Worm (Caenorhabditis elegans) whole organism, L3 larva: ENCODE measurements around the gene C06A12.3.
A peak's percentile ranks its signal among the peaks of the same experiment; 100 is the strongest.

Experiments used
- R02D3.7 ChIP-seq: fragments of 150-350 bp; optimal IDR thresholded peaks from 2 replicates; lab custom pipeline; 2014; ENCODE audit warnings: missing biosample characterization, missing genetic modification characterization
- aly-2 ChIP-seq: fragments of 150-350 bp; optimal IDR thresholded peaks from 2 replicates; lab custom pipeline; 2014; ENCODE audit warnings: missing biosample characterization, missing genetic modification characterization
- ama-1 ChIP-seq: fragments of 150-350 bp; optimal IDR thresholded peaks from 2 replicates; lab custom pipeline; 2018
- ceh-16 ChIP-seq: sonication (generic microtip); optimal IDR thresholded peaks from 2 replicates; lab custom pipeline; 2017; ENCODE audit warnings: missing biosample characterization, missing genetic modification characterization
- ceh-28 ChIP-seq: fragments of 150-350 bp; optimal IDR thresholded peaks from 2 replicates; lab custom pipeline; 2014; ENCODE audit warnings: missing biosample characterization, missing genetic modification reagents, missing genetic modification characterization
- ceh-82 ChIP-seq: fragments of 150-350 bp; optimal IDR thresholded peaks from 2 replicates; lab custom pipeline; 2014; ENCODE audit warnings: missing biosample characterization, missing genetic modification characterization
- ceh-9 ChIP-seq: sonication (generic microtip); optimal IDR thresholded peaks from 2 replicates; lab custom pipeline; 2018; ENCODE audit warnings: missing biosample characterization, missing genetic modification characterization
- daf-12 ChIP-seq: fragments of 150-350 bp; optimal IDR thresholded peaks from 2 replicates; lab custom pipeline; 2014; ENCODE audit warnings: missing biosample characterization, missing genetic modification reagents, missing genetic modification characterization
- egl-27 ChIP-seq: sonication (generic microtip); optimal IDR thresholded peaks from 4 replicates; lab custom pipeline; 2017; ENCODE audit warnings: missing biosample characterization, missing genetic modification reagents, missing genetic modification characterization
- egl-5 ChIP-seq: fragments of 150-350 bp; optimal IDR thresholded peaks from 2 replicates; lab custom pipeline; 2017; ENCODE audit warnings: missing biosample characterization, missing genetic modification reagents, missing genetic modification characterization, inconsistent platforms
- elt-1 ChIP-seq: fragments of 150-350 bp; optimal IDR thresholded peaks from 2 replicates; lab custom pipeline; 2014; ENCODE audit warnings: missing biosample characterization, missing genetic modification characterization
- elt-2 ChIP-seq: sonication (generic microtip); optimal IDR thresholded peaks from 2 replicates; lab custom pipeline; 2016; ENCODE audit warnings: missing genetic modification reagents, mild to moderate bottlenecking, missing genetic modification characterization, missing compliant biosample characterization
- elt-3 ChIP-seq, 3 experiments: fragments of 150-350 bp in 1 of 3; sonication (generic microtip) in 2 of 3; optimal IDR thresholded peaks; 2 replicates in 2 of 3; 4 replicates in 1 of 3; lab custom pipeline; 2014 to 2017; ENCODE audit warnings: missing biosample characterization in 3 of 3, missing genetic modification characterization in 3 of 3
- eor-1 ChIP-seq, 2 experiments: fragments of 150-350 bp; optimal IDR thresholded peaks; 2 replicates each; lab custom pipeline; 2014 to 2018; ENCODE audit warnings: missing biosample characterization in 2 of 2, missing genetic modification characterization in 2 of 2
- hmg-11 ChIP-seq: sonication (generic microtip); optimal IDR thresholded peaks from 2 replicates; lab custom pipeline; 2016; ENCODE audit warnings: missing genetic modification characterization, missing compliant biosample characterization
- lin-39 ChIP-seq: fragments of 150-350 bp; optimal IDR thresholded peaks from 2 replicates; lab custom pipeline; 2018; ENCODE audit warnings: missing biosample characterization, missing genetic modification reagents, missing genetic modification characterization
- lsy-12 ChIP-seq: sonication (generic microtip); optimal IDR thresholded peaks from 2 replicates; lab custom pipeline; 2016; ENCODE audit warnings: mild to moderate bottlenecking, missing genetic modification characterization, missing compliant biosample characterization
- mml-1 ChIP-seq: fragments of 150-350 bp; sonication (generic microtip); optimal IDR thresholded peaks from 3 replicates; lab custom pipeline; 2014; ENCODE audit warnings: missing biosample characterization, missing genetic modification characterization
- nfya-1 ChIP-seq: sonication (generic microtip); optimal IDR thresholded peaks from 2 replicates; lab custom pipeline; 2017; ENCODE audit warnings: missing genetic modification characterization, mild to moderate bottlenecking, missing compliant biosample characterization, antibody characterized with exemption, moderate library complexity; ENCODE audit not compliant: insufficient read depth
- nhr-11 ChIP-seq: fragments of 150-350 bp; optimal IDR thresholded peaks from 2 replicates; lab custom pipeline; 2014; ENCODE audit warnings: missing biosample characterization, missing genetic modification characterization
- nhr-12 ChIP-seq: fragments of 150-350 bp; optimal IDR thresholded peaks from 2 replicates; lab custom pipeline; 2014; ENCODE audit warnings: missing biosample characterization, missing genetic modification characterization
- nhr-23 ChIP-seq: fragments of 150-350 bp; optimal IDR thresholded peaks from 2 replicates; lab custom pipeline; 2014; ENCODE audit warnings: missing biosample characterization, missing genetic modification reagents, missing genetic modification characterization
- nhr-25 ChIP-seq: sonication (generic microtip); optimal IDR thresholded peaks from 2 replicates; lab custom pipeline; 2017; ENCODE audit warnings: missing biosample characterization, missing genetic modification characterization
- nhr-28 ChIP-seq: fragments of 150-350 bp; optimal IDR thresholded peaks from 2 replicates; lab custom pipeline; 2014; ENCODE audit warnings: missing biosample characterization, missing genetic modification characterization
- nhr-67 ChIP-seq: fragments of 150-350 bp; optimal IDR thresholded peaks from 2 replicates; lab custom pipeline; 2014; ENCODE audit warnings: missing biosample characterization, missing genetic modification characterization
- nhr-76 ChIP-seq: fragments of 150-350 bp; sonication (generic microtip); optimal IDR thresholded peaks from 5 replicates; lab custom pipeline; 2014; ENCODE audit warnings: missing biosample characterization, missing genetic modification characterization
- nhr-77 ChIP-seq: fragments of 150-350 bp; optimal IDR thresholded peaks from 2 replicates; lab custom pipeline; 2014; ENCODE audit warnings: missing biosample characterization, missing genetic modification characterization
- pha-4 ChIP-seq: fragments of 150-350 bp; optimal IDR thresholded peaks from 2 replicates; lab custom pipeline; 2014; ENCODE audit warnings: missing biosample characterization, missing genetic modification reagents, missing genetic modification characterization
- pqm-1 ChIP-seq: fragments of 150-350 bp; optimal IDR thresholded peaks from 2 replicates; lab custom pipeline; 2017; ENCODE audit warnings: missing biosample characterization, missing genetic modification characterization, inconsistent platforms
- sea-2 ChIP-seq: fragments of 150-350 bp; sonication (generic microtip); optimal IDR thresholded peaks from 4 replicates; lab custom pipeline; 2014; ENCODE audit warnings: missing biosample characterization, missing genetic modification reagents, missing genetic modification characterization
- skn-1 ChIP-seq: fragments of 150-350 bp; optimal IDR thresholded peaks from 2 replicates; lab custom pipeline; 2014; ENCODE audit warnings: missing biosample characterization, missing genetic modification characterization
- snpc-4 ChIP-seq: fragments of 150-350 bp; optimal IDR thresholded peaks from 2 replicates; lab custom pipeline; 2014; ENCODE audit warnings: missing biosample characterization, missing genetic modification characterization
- tbx-2 ChIP-seq: sonication (generic microtip); optimal IDR thresholded peaks from 2 replicates; lab custom pipeline; 2016; ENCODE audit warnings: mild to moderate bottlenecking, missing genetic modification characterization, missing compliant biosample characterization
- zag-1 ChIP-seq: fragments of 150-350 bp; optimal IDR thresholded peaks from 2 replicates; lab custom pipeline; 2014; ENCODE audit warnings: missing biosample characterization, missing genetic modification characterization
- ztf-4 ChIP-seq: fragments of 150-350 bp; optimal IDR thresholded peaks from 2 replicates; lab custom pipeline; 2014; ENCODE audit warnings: missing biosample characterization, missing genetic modification characterization

C06A12.3 gene

DNA sequence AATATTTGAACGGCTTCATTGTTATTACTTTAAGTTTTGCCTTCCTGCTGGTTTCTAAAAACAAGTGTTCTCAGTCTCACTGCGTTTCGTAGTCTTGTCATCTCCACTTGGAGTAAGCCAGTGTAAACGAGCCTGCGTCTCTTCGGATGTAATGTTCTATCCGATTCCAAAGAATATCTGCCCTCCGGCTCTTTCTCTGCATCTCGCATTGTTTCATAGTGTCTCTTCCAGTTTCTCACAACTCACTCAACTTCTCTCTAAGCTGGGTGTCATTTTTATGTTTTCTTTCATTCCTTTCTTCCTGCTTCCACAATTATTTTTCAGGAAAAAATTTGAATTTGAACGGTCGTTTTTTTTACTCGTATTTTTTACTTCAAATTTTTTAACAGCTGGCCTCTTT is 553 bp upstream of the C06A12.3 start:
- TF ChIP-seq eor-1 (tag; optimal IDR thresholded peaks at IDR 0.05; lab: Kevin White, UChicago) = no peak
- TF ChIP-seq daf-12 (tag; lab: Kevin White, UChicago) = no peak
- TF ChIP-seq snpc-4 = no peak
- TF ChIP-seq nhr-12 = no peak
- TF ChIP-seq ceh-28 (tag; lab: Kevin White, UChicago) = no peak
- peak; percentile 9 for TF ChIP-seq lin-39 (tag; lab: Kevin White, UChicago)
- TF ChIP-seq pqm-1 = no peak
- TF ChIP-seq aly-2 (tag; lab: Kevin White, UChicago) = no peak
- TF ChIP-seq nfya-1 (tag; lab: Kevin White, UChicago) = no peak
- peak; percentile 50 for TF ChIP-seq pha-4 (tag; lab: Kevin White, UChicago)
- TF ChIP-seq mml-1 (tag; lab: Kevin White, UChicago) = no peak
- TF ChIP-seq ceh-9 (tag; lab: Kevin White, UChicago) = no peak
- TF ChIP-seq nhr-67 (tag; lab: Kevin White, UChicago) = no peak
- TF ChIP-seq egl-5 (tag; lab: Kevin White, UChicago) = no peak
- no peak for TF ChIP-seq R02D3.7 (tag; lab: Kevin White, UChicago)
- TF ChIP-seq ztf-4 (tag; lab: Kevin White, UChicago) = no peak
- TF ChIP-seq hmg-11 = peak; percentile 31
- TF ChIP-seq nhr-28 (tag; lab: Kevin White, UChicago) = no peak
- TF ChIP-seq elt-1 (tag; lab: Kevin White, UChicago) = no peak
- no peak for TF ChIP-seq zag-1 (tag; lab: Kevin White, UChicago)
- TF ChIP-seq, all 47 proteins: peak for 3

DNA sequence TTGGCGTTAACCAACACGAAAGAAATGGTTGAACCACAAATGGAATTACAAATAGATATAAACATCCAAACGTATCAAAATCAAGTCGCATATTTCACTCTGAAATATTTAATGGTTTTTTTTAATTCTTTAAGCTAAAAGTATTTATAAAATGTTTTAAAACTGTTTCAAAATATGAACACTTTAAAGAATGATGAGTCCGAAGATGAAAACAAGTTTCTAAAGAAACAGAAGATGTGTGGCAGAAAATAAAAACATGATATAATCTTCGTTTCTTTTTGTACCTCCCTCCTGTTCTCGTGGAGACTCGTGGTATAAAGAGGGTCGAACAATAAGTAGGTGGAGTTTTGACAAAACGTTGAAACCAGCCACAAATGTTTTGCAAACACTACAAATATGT is 3.8 kb downstream of the C06A12.3 start, which contains the start of gene lact-6:
TSS of gene lact-6 (minus strand) at position 101 of the 400 bp plus-strand sequence.
- TF ChIP-seq mml-1 (tag; lab: Kevin White, UChicago) = no peak
- TF ChIP-seq daf-12 (tag; lab: Kevin White, UChicago) = no peak
- TF ChIP-seq lsy-12 = no peak
- no peak for TF ChIP-seq nhr-77 (tag; lab: Kevin White, UChicago)
- TF ChIP-seq ceh-82 (tag; lab: Kevin White, UChicago) = no peak
- TF ChIP-seq ceh-9 (tag; lab: Kevin White, UChicago) = no peak
- TF ChIP-seq nhr-76 (tag; lab: Kevin White, UChicago) = no peak
- no peak for TF ChIP-seq skn-1 (tag; lab: Kevin White, UChicago)
- no peak for TF ChIP-seq ceh-16 (tag; lab: Kevin White, UChicago)
- no peak for TF ChIP-seq tbx-2
- no peak for TF ChIP-seq nhr-25
- TF ChIP-seq ama-1 (lab: Kevin White, UChicago) = no peak
- no peak for TF ChIP-seq elt-3 (tag; optimal IDR thresholded peaks at IDR 0.05; lab: Kevin White, UChicago)
- no peak for TF ChIP-seq eor-1 (tag; optimal IDR thresholded peaks at IDR 0.05; lab: Kevin White, UChicago)
- no peak for TF ChIP-seq nhr-67 (tag; lab: Kevin White, UChicago)
- no peak for TF ChIP-seq sea-2 (GFP tag; lab: Kevin White, UChicago)
- no peak for TF ChIP-seq zag-1 (tag; lab: Kevin White, UChicago)
- no peak for TF ChIP-seq nhr-11 (tag; lab: Kevin White, UChicago)

DNA sequence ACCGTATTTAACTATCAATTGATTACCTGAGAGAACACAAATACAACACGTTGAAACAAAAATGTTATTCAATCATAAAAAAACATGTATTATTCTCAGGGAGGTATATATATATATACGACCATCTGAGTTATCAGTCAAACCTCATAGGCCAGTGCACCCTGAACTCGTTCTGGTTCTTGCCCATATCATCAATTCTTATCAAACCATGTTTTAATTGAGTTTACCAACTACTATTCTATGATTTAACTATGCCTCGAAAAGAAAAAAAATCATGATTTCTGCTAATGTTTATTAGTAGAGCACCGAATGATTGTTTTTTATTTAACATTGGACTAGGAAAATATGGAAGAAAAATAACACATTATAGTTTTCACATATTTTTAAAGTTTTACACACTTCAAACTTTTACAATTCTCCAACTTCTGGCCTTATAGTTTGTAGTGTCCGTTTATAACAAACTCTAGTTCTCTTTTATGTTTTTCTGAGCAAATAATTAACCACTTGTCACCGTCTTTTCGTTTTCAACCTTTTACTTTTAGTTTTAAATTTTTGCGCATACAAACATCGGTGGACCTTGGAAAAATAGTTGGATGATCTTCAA is 4.8 kb downstream of the C06A12.3 start:
- TF ChIP-seq tbx-2 (no peak), elt-1 (tag; lab: Kevin White, UChicago) (no peak), pqm-1 (peak; percentile 41), nhr-23 (tag; lab: Kevin White, UChicago) (no peak), elt-2 (tag; lab: Kevin White, UChicago) (peak; percentile 55), pha-4 (tag; lab: Kevin White, UChicago) (peak; percentile 5)

DNA sequence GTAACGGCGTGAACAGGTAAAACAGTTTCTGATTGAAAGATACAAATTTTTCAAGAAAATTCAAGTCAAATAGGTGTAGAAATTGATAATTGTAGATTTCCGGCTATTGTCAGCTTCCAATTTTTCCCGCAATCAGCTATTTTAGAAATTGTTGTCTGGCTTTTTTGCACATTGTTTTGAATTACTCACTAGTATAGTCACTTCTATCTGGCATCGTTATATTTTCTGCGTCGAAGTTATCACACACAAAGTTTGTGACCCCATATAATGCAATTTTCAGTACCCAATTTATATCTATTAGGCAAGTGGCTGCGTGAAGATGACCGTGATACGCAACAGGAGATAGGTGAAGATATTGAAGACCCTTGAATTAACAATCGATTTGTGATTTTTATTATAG is 7.7 kb downstream of the C06A12.3 start:
- TF ChIP-seq lsy-12 (no peak), nhr-12 (no peak), zag-1 (tag; lab: Kevin White, UChicago) (no peak), egl-27 (tag; lab: Kevin White, UChicago) (no peak), hmg-11 (no peak), sea-2 (GFP tag; lab: Kevin White, UChicago) (no peak)
- TF ChIP-seq, all 47 proteins: peak for 0
